Fruit fly (Drosophila melanogaster): Measurements from ENCODE around the gene CG10431.

DNA sequence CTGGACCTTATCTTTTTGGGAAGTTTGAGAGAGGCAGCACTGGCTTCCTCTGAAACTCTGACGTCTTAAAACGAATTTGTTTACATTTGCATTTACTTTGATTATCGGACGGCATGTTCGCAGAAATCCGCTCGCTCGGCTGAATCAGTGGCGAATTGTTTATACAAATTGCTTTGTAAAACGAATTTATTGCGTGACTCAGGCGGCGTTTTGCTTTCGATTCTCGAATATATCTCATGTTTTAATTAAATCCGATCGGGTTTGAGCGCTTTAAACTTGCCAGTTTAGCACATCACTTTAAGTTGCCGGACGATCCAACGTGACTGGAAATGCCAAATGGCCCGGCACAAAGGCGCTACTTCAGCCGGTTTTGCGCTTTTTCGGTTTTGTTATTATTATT is 9.6 kb downstream of the CG10431 start:
- TF ChIP-seq Hr96 (GFP tag; optimal IDR thresholded peaks at IDR 0.05) (no peak), Clk (GFP tag; optimal IDR thresholded peaks at IDR 0.05) (no peak), CG12768 (GFP tag; optimal IDR thresholded peaks at IDR 0.05) (no peak), cnc (optimal IDR thresholded peaks at IDR 0.05) (no peak), pad (GFP tag; optimal IDR thresholded peaks at IDR 0.05) (no peak), ovo (GFP tag; optimal IDR thresholded peaks at IDR 0.05) (no peak), Crg-1 (GFP tag; optimal IDR thresholded peaks at IDR 0.05) (no peak), CG14711 (tag; optimal IDR thresholded peaks at IDR 0.05) (no peak), CG1620 (GFP tag; optimal IDR thresholded peaks at IDR 0.05) (no peak)

Measured in whole organism, adult.